Worm (Caenorhabditis elegans): ENCODE results near the gene Y32B12B.8.
"Not testable (repeated sequence)": the region's sequence is repeated elsewhere in the genome, so short reads cannot be mapped to it uniquely, and the experiment has no call there.

Y32B12B.8 gene

DNA sequence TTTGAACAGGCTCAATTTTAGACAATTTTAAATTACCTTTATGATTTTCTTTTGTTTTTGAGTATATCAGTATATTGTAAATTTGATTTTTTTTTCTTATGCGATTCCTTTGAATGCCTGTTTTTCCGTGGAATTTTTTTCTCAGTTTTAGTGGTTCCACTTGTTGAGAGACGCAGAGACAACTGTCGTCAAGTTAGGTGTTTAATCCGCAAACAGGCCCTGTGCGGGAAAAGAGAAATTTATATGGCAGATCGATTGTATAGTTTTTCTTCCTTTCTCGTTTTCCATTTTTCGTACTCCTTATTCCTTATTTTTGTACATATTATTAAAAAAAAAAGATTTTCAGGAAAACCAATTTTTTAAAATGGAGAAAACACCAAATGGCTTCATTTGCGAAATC is 36.3 kb upstream of the Y32B12B.8 start, which contains the start of gene F36D3.1:
TSS of gene F36D3.1 (plus strand) at position 347 of the 400 bp plus-strand sequence.
- peak; percentile 15 for TF ChIP-seq fos-1 (tag; optimal IDR thresholded peaks at IDR 0.05)
- TF ChIP-seq lin-13 (GFP tag; optimal IDR thresholded peaks at IDR 0.05) = peak; percentile 56
- peak; percentile 53 for TF ChIP-seq nhr-129 (tag; optimal IDR thresholded peaks at IDR 0.05)
- peak; percentile 23 for TF ChIP-seq sem-4 (tag; optimal IDR thresholded peaks at IDR 0.05)
- peak; percentile 34 for TF ChIP-seq crh-2 (tag; optimal IDR thresholded peaks at IDR 0.05)
- no peak for TF ChIP-seq ztf-1 (GFP tag; conservative IDR thresholded peaks at IDR 0.05)
- peak; percentile 80 for TF ChIP-seq gmeb-1 (tag; optimal IDR thresholded peaks at IDR 0.05)
- peak; percentile 65 for TF ChIP-seq unc-55 (GFP tag; optimal IDR thresholded peaks at IDR 0.05)
- TF ChIP-seq C34F6.9 (tag; optimal IDR thresholded peaks at IDR 0.05) = peak; percentile 43
- TF ChIP-seq ztf-11 (tag; optimal IDR thresholded peaks at IDR 0.05) = no peak
- TF ChIP-seq lsy-2 (tag; optimal IDR thresholded peaks at IDR 0.05) = peak; percentile 29 to 73
- no peak for TF ChIP-seq nhr-25 (tag; optimal IDR thresholded peaks at IDR 0.05)
- peak; percentile 67 for TF ChIP-seq snpc-4 (tag; optimal IDR thresholded peaks at IDR 0.05)

DNA sequence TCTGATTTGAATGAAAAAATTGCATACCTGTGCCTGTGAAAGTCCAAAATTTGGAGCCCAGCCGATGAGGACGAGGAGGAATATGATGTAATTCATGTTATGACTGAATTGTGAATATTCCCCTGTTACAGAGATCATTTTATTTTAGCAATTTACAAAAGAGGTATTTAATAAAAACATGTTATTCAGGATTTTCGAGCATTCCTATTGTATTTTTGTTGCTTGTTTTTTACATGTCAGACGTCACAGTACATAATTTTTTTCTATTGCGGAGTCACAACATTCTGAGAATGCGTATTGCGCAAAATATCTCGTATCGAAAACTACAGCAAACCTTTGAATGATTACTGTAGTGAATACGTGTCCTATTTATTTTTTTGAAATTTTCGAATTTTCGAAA is 32.1 kb upstream of the Y32B12B.8 start, which contains the start of gene F36D3.14:
TSS of gene F36D3.14 (minus strand) at position 101 of the 400 bp plus-strand sequence.
- TF ChIP-seq unc-55 (GFP tag; optimal IDR thresholded peaks at IDR 0.05) = no peak
- no peak for TF ChIP-seq lsy-2 (tag; optimal IDR thresholded peaks at IDR 0.05)
- TF ChIP-seq R02D3.7 (tag; optimal IDR thresholded peaks at IDR 0.05) = no peak
- no peak for TF ChIP-seq mbf-1 (tag; optimal IDR thresholded peaks at IDR 0.05)
- no peak for TF ChIP-seq lin-11 (tag; optimal IDR thresholded peaks at IDR 0.05)
- TF ChIP-seq C34F6.9 (tag; optimal IDR thresholded peaks at IDR 0.05) = no peak
- TF ChIP-seq ztf-11 (tag; optimal IDR thresholded peaks at IDR 0.05) = no peak
- no peak for TF ChIP-seq blmp-1 (tag; optimal IDR thresholded peaks at IDR 0.05; ENCODE audit: insufficient read depth)
- TF ChIP-seq elt-1 (tag; optimal IDR thresholded peaks at IDR 0.05) = no peak
- TF ChIP-seq sma-3 (GFP tag; optimal IDR thresholded peaks at IDR 0.05) = no peak
- TF ChIP-seq nhr-11 (tag; optimal IDR thresholded peaks at IDR 0.05) = no peak
- no peak for TF ChIP-seq ceh-16 (tag; optimal IDR thresholded peaks at IDR 0.05)
- TF ChIP-seq lin-13 (GFP tag; optimal IDR thresholded peaks at IDR 0.05) = no peak

DNA sequence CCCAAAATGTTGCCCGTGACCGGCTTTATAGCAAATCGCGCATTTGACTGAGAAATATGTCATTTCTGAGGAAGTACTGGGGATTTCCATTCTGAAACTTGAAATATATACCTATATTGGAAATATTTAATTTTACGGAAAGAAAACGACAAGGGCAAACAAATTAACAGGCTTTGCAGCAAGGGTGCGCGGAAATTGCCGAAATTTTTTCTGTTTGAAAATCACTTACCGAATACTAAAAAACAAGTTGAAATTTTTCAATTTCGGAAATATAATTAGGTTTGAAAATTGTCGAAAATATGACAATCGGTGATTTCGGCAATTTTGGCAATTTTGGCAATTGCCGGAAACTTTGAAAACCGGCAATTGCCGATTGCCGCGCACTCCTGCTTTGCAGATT is 29.4 kb upstream of the Y32B12B.8 start, which contains the start of gene nhr-54:
TSS of gene nhr-54 (minus strand) at position 101 of the 400 bp plus-strand sequence.
- TF ChIP-seq ama-1 (optimal IDR thresholded peaks at IDR 0.05) = no peak
- no peak for TF ChIP-seq skn-1 (tag; optimal IDR thresholded peaks at IDR 0.05)
- TF ChIP-seq mbf-1 (tag; optimal IDR thresholded peaks at IDR 0.05) = no peak
- TF ChIP-seq lin-39 (tag; optimal IDR thresholded peaks at IDR 0.05) = no peak
- no peak for TF ChIP-seq nhr-23 (tag; optimal IDR thresholded peaks at IDR 0.05)

DNA sequence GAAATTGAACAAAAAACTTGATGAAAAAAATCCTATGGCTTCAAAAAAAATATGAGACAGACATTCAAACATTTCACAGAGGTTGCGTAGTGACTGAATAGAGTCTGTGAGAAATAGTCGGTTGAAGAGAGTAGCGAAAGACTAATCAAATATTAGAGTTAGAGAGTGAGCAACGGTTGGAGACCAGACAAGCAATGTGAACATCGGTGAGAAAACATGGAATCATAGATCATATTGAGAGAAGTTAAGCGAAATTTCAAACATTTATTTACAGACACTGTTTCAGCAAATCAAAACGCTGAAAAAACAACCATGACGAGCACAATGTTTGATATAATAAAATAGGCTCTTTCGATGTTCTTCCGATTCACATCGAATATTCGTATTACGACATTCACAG is 28.6 kb upstream of the Y32B12B.8 start:
- TF ChIP-seq sma-9 (GFP tag; optimal IDR thresholded peaks at IDR 0.05) = peak; percentile 25
- no peak for TF ChIP-seq sma-9 (tag; optimal IDR thresholded peaks at IDR 0.05)
- TF ChIP-seq gmeb-1 (tag; optimal IDR thresholded peaks at IDR 0.05) = no peak

DNA sequence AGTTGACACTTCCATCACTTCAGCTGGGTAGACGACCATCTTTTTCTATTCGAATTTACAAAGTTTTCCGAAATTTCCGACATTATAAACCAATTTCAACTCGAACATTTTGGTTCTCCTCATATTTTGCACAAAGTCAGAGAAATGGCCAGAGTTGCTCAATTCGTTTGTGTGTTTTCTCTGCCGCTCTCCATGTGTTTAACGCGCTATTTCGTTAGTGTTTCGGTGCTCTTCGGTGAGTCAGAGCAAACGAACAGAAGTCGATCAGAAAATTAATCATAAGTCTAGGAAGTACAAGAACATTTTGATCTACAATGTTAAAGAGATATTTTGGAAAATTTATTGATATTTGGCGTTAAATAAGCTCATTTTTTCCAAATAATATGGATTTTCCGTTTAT is 26.6 kb upstream of the Y32B12B.8 start, which contains the start of gene srr-3:
TSS of gene srr-3 (minus strand) at position 101 of the 400 bp plus-strand sequence.
- TF ChIP-seq blmp-1 (tag; optimal IDR thresholded peaks at IDR 0.05; ENCODE audit: insufficient read depth) (no peak), fos-1 (tag; optimal IDR thresholded peaks at IDR 0.05) (peak; percentile 25)

DNA sequence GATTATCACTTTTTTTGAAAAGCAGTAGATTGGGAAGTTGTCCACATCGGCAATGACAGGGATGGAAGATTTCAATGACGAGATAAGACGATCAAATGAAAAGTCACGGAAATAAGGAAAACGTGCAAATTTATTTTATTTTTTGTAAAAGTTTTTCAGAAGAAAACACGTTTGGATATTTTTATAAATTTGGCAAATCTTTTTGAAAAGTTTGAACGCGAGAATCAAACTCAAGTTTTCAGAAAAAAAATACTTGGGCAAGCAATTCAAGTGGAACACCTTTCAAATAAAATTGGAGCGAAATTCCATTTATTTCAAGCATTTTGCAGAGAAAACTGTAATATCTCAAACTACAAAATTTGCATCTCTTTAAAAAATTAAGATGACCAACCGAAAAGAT is 20.1 kb upstream of the Y32B12B.8 start, which contains the start of gene F36D3.5:
TSS of gene F36D3.5 (minus strand) at position 101 of the 400 bp plus-strand sequence.
- TF ChIP-seq egl-27 (tag; optimal IDR thresholded peaks at IDR 0.05); Y55F3AM.14 (GFP tag; optimal IDR thresholded peaks at IDR 0.05); sma-9 (GFP tag; optimal IDR thresholded peaks at IDR 0.05); sma-9 (tag; optimal IDR thresholded peaks at IDR 0.05): not testable (repeated sequence)

DNA sequence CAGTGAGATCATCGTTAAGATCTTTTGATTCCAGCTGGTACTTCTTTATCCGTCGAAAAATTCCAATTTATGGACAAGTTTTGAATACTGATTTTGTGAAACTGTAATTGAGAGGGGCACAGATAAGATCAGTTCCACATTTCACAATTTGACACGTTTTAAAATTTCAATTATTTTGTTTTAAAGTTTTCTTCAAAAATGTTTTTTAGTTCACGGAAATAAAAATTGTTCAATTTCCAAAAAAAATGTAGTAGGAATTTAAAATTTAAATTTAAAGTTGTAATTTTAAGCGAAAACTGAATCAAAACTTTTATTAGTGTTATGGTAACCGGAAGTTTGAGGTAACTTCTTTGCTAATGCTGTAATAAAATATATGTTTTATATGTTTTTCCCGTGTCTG is 17.7 kb upstream of the Y32B12B.8 start, which contains the start of gene F36D3.4:
TSS of gene F36D3.4 (minus strand) at position 101 of the 400 bp plus-strand sequence.
- TF ChIP-seq ZK546.5 (tag; optimal IDR thresholded peaks at IDR 0.05) = no peak
- TF ChIP-seq sem-4 (tag; optimal IDR thresholded peaks at IDR 0.05) = no peak
- no peak for TF ChIP-seq nhr-237 (tag; optimal IDR thresholded peaks at IDR 0.05)

All from whole organism, L2 larva.